Worm (Caenorhabditis elegans) whole organism, early embryonic: ENCODE measurements around the gene F56D6.18.

Experiments
- B0310.2 ChIP-seq: sonication (generic microtip); optimal IDR thresholded peaks from 2 replicates; lab custom pipeline; 2016; ENCODE audit warnings: mild to moderate bottlenecking, missing genetic modification characterization, missing compliant biosample characterization
- F13C5.2 ChIP-seq: sonication (generic microtip); optimal IDR thresholded peaks from 2 replicates; lab custom pipeline; 2017; ENCODE audit warnings: mild to moderate bottlenecking, missing genetic modification characterization, inconsistent platforms, missing compliant biosample characterization
- aly-1 ChIP-seq: sonication (generic microtip); optimal IDR thresholded peaks from 2 replicates; lab custom pipeline; 2016; ENCODE audit warnings: missing genetic modification characterization, missing compliant biosample characterization
- ama-1 ChIP-seq: fragments of 150-350 bp; optimal IDR thresholded peaks from 2 replicates; lab custom pipeline; 2014
- ceh-13 ChIP-seq: fragments of 200-800 bp; sonication (Bioruptor generic); optimal IDR thresholded peaks from 2 replicates; lab custom pipeline; 2018; ENCODE audit warnings: mild to moderate bottlenecking, missing genetic modification characterization, missing compliant biosample characterization
- ceh-36 ChIP-seq: sonication (generic microtip); optimal IDR thresholded peaks from 2 replicates; lab custom pipeline; 2016; ENCODE audit warnings: missing genetic modification characterization, inconsistent platforms, missing compliant biosample characterization
- ets-7 ChIP-seq: sonication (generic microtip); optimal IDR thresholded peaks from 2 replicates; lab custom pipeline; 2016; ENCODE audit warnings: missing genotype, missing genetic modification characterization, missing compliant biosample characterization
- flt-1 ChIP-seq: fragments of 200-800 bp; sonication (Bioruptor generic); IDR thresholded peaks from 2 replicates; pipeline ENCODE4 v1.3.6; 2022; ENCODE audit warnings: missing genetic modification characterization, missing compliant biosample characterization
- hmbx-1 ChIP-seq: sonication (generic microtip); optimal IDR thresholded peaks from 2 replicates; lab custom pipeline; 2016; ENCODE audit warnings: mild to moderate bottlenecking, missing genetic modification characterization, missing compliant biosample characterization
- hmg-4 ChIP-seq: fragments of 200-800 bp; sonication (Bioruptor generic); optimal IDR thresholded peaks from 2 replicates; lab custom pipeline; 2018; ENCODE audit warnings: mild to moderate bottlenecking, missing genetic modification characterization, missing compliant biosample characterization
- hnd-1 ChIP-seq: sonication (generic microtip); optimal IDR thresholded peaks from 2 replicates; lab custom pipeline; 2016; ENCODE audit warnings: missing genetic modification characterization, missing compliant biosample characterization
- pes-1 ChIP-seq: fragments of 200-800 bp; sonication (Bioruptor generic); IDR thresholded peaks from 2 replicates; pipeline ENCODE4 v1.3.6; 2022; ENCODE audit warnings: missing genetic modification reagents, missing genetic modification characterization, missing compliant biosample characterization
- scrt-1 ChIP-seq: fragments of 200-800 bp; sonication (Bioruptor generic); IDR thresholded peaks from 2 replicates; pipeline ENCODE4 v1.3.6; 2022; ENCODE audit warnings: missing genetic modification characterization, missing compliant biosample characterization
- sea-1 ChIP-seq: fragments of 200-800 bp; sonication (Bioruptor generic); conservative IDR thresholded peaks from 2 replicates; pipeline ENCODE4 v1.3.6; 2022; ENCODE audit warnings: missing genetic modification characterization, missing compliant biosample characterization
- tbx-11 ChIP-seq: fragments of 200-800 bp; sonication (Bioruptor generic); IDR thresholded peaks from 2 replicates; pipeline ENCODE4 v1.3.6; 2022; ENCODE audit warnings: missing genetic modification characterization, missing compliant biosample characterization
- tbx-37 ChIP-seq: fragments of 200-800 bp; sonication (Bioruptor generic); conservative IDR thresholded peaks from 2 replicates; pipeline ENCODE4 v1.3.6; 2022; ENCODE audit warnings: missing genetic modification reagents, missing genetic modification characterization, missing compliant biosample characterization
- tra-4 ChIP-seq: sonication (generic microtip); optimal IDR thresholded peaks from 2 replicates; lab custom pipeline; 2017; ENCODE audit warnings: missing genetic modification characterization, missing compliant biosample characterization

The F56D6.18 gene

ce11 chrIV:3914462-3914861 is 2.7 kb upstream of the F56D6.18 start, which contains the start of gene F56D6.19:
Gene F56D6.19, plus strand, starts transcription at chrIV:3914762.
- no peak for TF ChIP-seq tbx-37 (GFP tag; lab: Robert Waterston, UW)
- TF ChIP-seq ets-7 (tag; lab: Kevin White, UChicago): no peak
- TF ChIP-seq sea-1: no peak
- no peak for TF ChIP-seq B0310.2
- TF ChIP-seq tbx-11 (GFP tag; lab: Robert Waterston, UW): no peak
- no peak for TF ChIP-seq hmg-4 (GFP tag; lab: Kevin White, UChicago)
- TF ChIP-seq ceh-13 (GFP tag; lab: Kevin White, UChicago): no peak
- no peak for TF ChIP-seq pes-1 (GFP tag; lab: Robert Waterston, UW)
- no peak for TF ChIP-seq F13C5.2 (tag; lab: Kevin White, UChicago)
- no peak for TF ChIP-seq scrt-1 (GFP tag; lab: Robert Waterston, UW)
- no peak for TF ChIP-seq hmbx-1 (tag; lab: Kevin White, UChicago)
- TF ChIP-seq aly-1 (tag; lab: Kevin White, UChicago): no peak
- TF ChIP-seq flt-1 (GFP tag; lab: Robert Waterston, UW): no peak
- no peak for TF ChIP-seq ama-1 (lab: Kevin White, UChicago)
- no peak for TF ChIP-seq ceh-36 (tag; lab: Kevin White, UChicago)
- TF ChIP-seq hnd-1 (tag; lab: Kevin White, UChicago): no peak
- no peak for TF ChIP-seq tra-4 (tag; lab: Kevin White, UChicago)

DNA sequence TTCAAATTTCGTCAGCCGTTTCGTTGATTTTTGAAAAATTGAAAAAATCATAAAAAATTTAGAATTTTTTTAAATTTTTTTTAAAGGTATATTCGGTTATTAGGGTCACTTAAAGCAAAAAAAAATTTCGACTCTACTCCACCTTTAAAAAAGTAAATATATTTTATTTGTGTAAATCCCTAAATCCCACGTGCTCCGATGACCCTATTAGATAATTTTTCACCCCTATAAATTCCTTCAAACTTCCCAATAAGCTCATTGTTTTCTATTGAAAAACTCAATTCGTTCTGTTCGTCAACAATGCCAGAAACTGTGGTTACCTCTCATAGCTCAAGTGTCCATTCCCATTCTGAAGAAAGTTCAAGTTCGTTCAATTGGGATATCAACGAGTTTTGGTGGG is 850 bp upstream of the F56D6.18 start, which contains the start of gene F56D6.20:
F56D6.20 (plus strand) TSS at position 301 of the 400 bp plus-strand sequence.
- no peak for TF ChIP-seq sea-1
- no peak for TF ChIP-seq flt-1 (GFP tag; lab: Robert Waterston, UW)
- TF ChIP-seq scrt-1 (GFP tag; lab: Robert Waterston, UW): no peak
- TF ChIP-seq ets-7 (tag; lab: Kevin White, UChicago): no peak
- TF ChIP-seq ceh-36 (tag; lab: Kevin White, UChicago): no peak
- TF ChIP-seq tbx-37 (GFP tag; lab: Robert Waterston, UW): no peak
- TF ChIP-seq pes-1 (GFP tag; lab: Robert Waterston, UW): no peak
- TF ChIP-seq hmbx-1 (tag; lab: Kevin White, UChicago): no peak
- TF ChIP-seq hmg-4 (GFP tag; lab: Kevin White, UChicago): no peak
- no peak for TF ChIP-seq tra-4 (tag; lab: Kevin White, UChicago)
- no peak for TF ChIP-seq ama-1 (lab: Kevin White, UChicago)
- no peak for TF ChIP-seq F13C5.2 (tag; lab: Kevin White, UChicago)
- no peak for TF ChIP-seq B0310.2
- TF ChIP-seq aly-1 (tag; lab: Kevin White, UChicago): no peak
- TF ChIP-seq ceh-13 (GFP tag; lab: Kevin White, UChicago): no peak
- no peak for TF ChIP-seq hnd-1 (tag; lab: Kevin White, UChicago)

ce11 chrIV:3909114-3909513 is 2.6 kb downstream of the F56D6.18 start, which contains the start of gene F56D6.13:
Gene F56D6.13, plus strand, starts transcription at chrIV:3909414.
- TF ChIP-seq flt-1 (GFP tag; lab: Robert Waterston, UW) (no peak), hmbx-1 (tag; lab: Kevin White, UChicago) (no peak), ceh-36 (tag; lab: Kevin White, UChicago) (no peak), tra-4 (tag; lab: Kevin White, UChicago) (no peak), sea-1 (no peak), F13C5.2 (tag; lab: Kevin White, UChicago) (no peak), ama-1 (lab: Kevin White, UChicago) (no peak), tbx-11 (GFP tag; lab: Robert Waterston, UW) (no peak), ets-7 (tag; lab: Kevin White, UChicago) (no peak), hnd-1 (tag; lab: Kevin White, UChicago) (no peak), hmg-4 (GFP tag; lab: Kevin White, UChicago) (no peak), tbx-37 (GFP tag; lab: Robert Waterston, UW) (no peak), pes-1 (GFP tag; lab: Robert Waterston, UW) (no peak), ceh-13 (GFP tag; lab: Kevin White, UChicago) (no peak), aly-1 (tag; lab: Kevin White, UChicago) (no peak)

ce11 chrIV:3907506-3908188 is 4.1 kb downstream of the F56D6.18 start, which contains the start of the genes F56D6.22 and F56D6.12:
Gene F56D6.22, minus strand, starts transcription at chrIV:3907606.
Gene F56D6.12, plus strand, starts transcription at chrIV:3908138.
- no peak for TF ChIP-seq ceh-36 (tag; lab: Kevin White, UChicago)
- no peak for TF ChIP-seq ets-7 (tag; lab: Kevin White, UChicago)
- TF ChIP-seq tbx-11 (GFP tag; lab: Robert Waterston, UW): no peak
- no peak for TF ChIP-seq pes-1 (GFP tag; lab: Robert Waterston, UW)
- no peak for TF ChIP-seq ama-1 (lab: Kevin White, UChicago)
- TF ChIP-seq sea-1: no peak
- TF ChIP-seq tra-4 (tag; lab: Kevin White, UChicago): no peak
- no peak for TF ChIP-seq hmbx-1 (tag; lab: Kevin White, UChicago)
- TF ChIP-seq hmg-4 (GFP tag; lab: Kevin White, UChicago): no peak
- TF ChIP-seq scrt-1 (GFP tag; lab: Robert Waterston, UW): no peak
- no peak for TF ChIP-seq flt-1 (GFP tag; lab: Robert Waterston, UW)
- TF ChIP-seq ceh-13 (GFP tag; lab: Kevin White, UChicago): no peak
- TF ChIP-seq tbx-37 (GFP tag; lab: Robert Waterston, UW): no peak

DNA sequence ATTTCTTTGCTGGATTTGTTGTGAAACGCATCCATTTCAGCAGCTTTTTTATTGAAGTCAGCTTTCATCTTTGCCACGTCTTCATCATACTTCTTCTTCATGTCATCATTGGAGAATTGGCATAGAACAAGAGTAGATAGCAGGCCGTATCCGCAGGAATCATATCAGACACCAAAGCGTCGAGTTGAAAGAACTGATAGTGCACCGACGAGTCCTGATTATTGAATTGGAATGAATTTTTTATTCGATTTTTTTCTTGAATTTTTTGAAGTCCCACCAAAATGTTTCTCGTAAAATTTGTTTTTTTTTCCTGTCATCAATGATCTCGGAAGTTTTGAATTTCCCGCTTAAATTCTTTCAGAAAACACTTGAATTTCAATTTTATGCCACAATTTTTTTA is 5.4 kb downstream of the F56D6.18 start, which contains the start of gene F56D6.11:
F56D6.11 (minus strand) TSS at position 101 of the 400 bp plus-strand sequence.
- no peak for TF ChIP-seq tra-4 (tag; lab: Kevin White, UChicago)
- TF ChIP-seq hnd-1 (tag; lab: Kevin White, UChicago): no peak
- no peak for TF ChIP-seq hmg-4 (GFP tag; lab: Kevin White, UChicago)
- TF ChIP-seq B0310.2: no peak
- no peak for TF ChIP-seq ama-1 (lab: Kevin White, UChicago)
- no peak for TF ChIP-seq flt-1 (GFP tag; lab: Robert Waterston, UW)
- no peak for TF ChIP-seq ceh-36 (tag; lab: Kevin White, UChicago)

ce11 chrIV:3904620-3905019 is 7.1 kb downstream of the F56D6.18 start, which contains the start of gene F56D6.21:
Gene F56D6.21, plus strand, starts transcription at chrIV:3904920.
- TF ChIP-seq hmg-4 (GFP tag; lab: Kevin White, UChicago) (no peak), tra-4 (tag; lab: Kevin White, UChicago) (no peak), ceh-13 (GFP tag; lab: Kevin White, UChicago) (no peak), tbx-37 (GFP tag; lab: Robert Waterston, UW) (no peak), ets-7 (tag; lab: Kevin White, UChicago) (no peak), B0310.2 (no peak), sea-1 (no peak), hmbx-1 (tag; lab: Kevin White, UChicago) (no peak)
